Fruit fly (Drosophila melanogaster): ENCODE results near the gene pip.

Gene pip

dm6 chr3L:19314877-19315276 is 22.5 kb downstream of the pip start (continued):
- TF ChIP-seq CG9876 (GFP tag; optimal IDR thresholded peaks at IDR 0.05): no peak
- no peak for TF ChIP-seq sim (GFP tag; IDR thresholded peaks at IDR 0.05)
- peak; percentile 35 for TF ChIP-seq tio (GFP tag; optimal IDR thresholded peaks at IDR 0.05)
- TF ChIP-seq fd96Cb (tag; optimal IDR thresholded peaks at IDR 0.05): peak; percentile 34
- no peak for TF ChIP-seq sqz (GFP tag; optimal IDR thresholded peaks at IDR 0.05)
- peak; percentile 49; the same call in 1 of the 2 replicates for TF ChIP-seq CG4404 (GFP tag; IDR thresholded peaks at IDR 0.05)
- no peak; the same call in 2 of the 3 replicates for TF ChIP-seq CG7357 (GFP tag; IDR thresholded peaks at IDR 0.05)

DNA sequence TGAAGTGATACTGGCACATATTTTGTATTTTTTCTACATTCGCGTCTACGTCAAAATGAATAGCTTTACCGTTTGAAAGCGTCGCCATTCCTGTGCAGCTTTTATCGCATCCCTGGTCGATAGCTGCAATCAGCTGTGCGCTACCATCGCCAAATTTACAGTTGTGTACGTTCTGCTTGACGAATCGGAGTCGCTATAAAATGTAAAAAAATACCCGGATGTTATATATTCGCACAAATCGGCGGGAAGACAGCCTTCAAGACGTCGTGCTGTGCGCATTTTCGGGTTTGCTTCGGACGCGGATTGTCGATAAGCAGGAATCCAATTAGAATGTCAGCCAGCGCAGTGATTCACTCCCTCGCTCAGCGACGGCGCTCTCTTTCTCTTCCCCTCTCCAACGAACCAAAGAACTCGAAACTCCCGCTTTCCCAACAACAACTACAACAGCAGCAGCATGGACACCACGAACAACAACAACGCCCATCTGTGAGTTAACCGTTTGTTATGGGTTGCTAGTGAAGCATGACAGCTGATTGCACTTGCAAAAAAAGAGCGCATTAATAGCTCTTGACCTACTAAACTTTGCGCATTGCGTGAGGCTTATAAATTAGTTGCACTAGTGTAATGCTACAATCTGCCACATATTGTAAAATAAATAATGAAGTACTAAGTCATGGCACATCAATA is 42.7 kb downstream of the pip start:
- TF ChIP-seq tin (GFP tag; optimal IDR thresholded peaks at IDR 0.05) (no peak), CG4820 (GFP tag; optimal IDR thresholded peaks at IDR 0.05) (no peak), slp2 (GFP tag; optimal IDR thresholded peaks at IDR 0.05) (no peak), Hand (GFP tag; optimal IDR thresholded peaks at IDR 0.05) (peak; percentile 6), hth (optimal IDR thresholded peaks at IDR 0.05) (no peak), CG17829 (tag; optimal IDR thresholded peaks at IDR 0.05) (peak; percentile 40), CG17359 (tag; optimal IDR thresholded peaks at IDR 0.05) (no peak), CG12769 (tag; optimal IDR thresholded peaks at IDR 0.05) (no peak), HmgZ (tag; optimal IDR thresholded peaks at IDR 0.05) (no peak), CG17361 (GFP tag; IDR thresholded peaks at IDR 0.05) (no peak), Blimp-1 (GFP tag; optimal IDR thresholded peaks at IDR 0.05) (peak; percentile 3), CG7839 (tag; optimal IDR thresholded peaks at IDR 0.05) (no peak), tup (GFP tag; optimal IDR thresholded peaks at IDR 0.05) (no peak), CG34422 (GFP tag; IDR thresholded peaks at IDR 0.05) (0 out of 3 replicates have a peak, but pooled peaks have one; percentile 34), Dref (GFP tag; IDR thresholded peaks at IDR 0.05) (peak; percentile 57; the same call in 1 of the 2 replicates), usp (GFP tag; optimal IDR thresholded peaks at IDR 0.05) (no peak), hb (GFP tag; IDR thresholded peaks at IDR 0.05; ENCODE audit: partially characterized antibody) (no peak), bsh (GFP tag; optimal IDR thresholded peaks at IDR 0.05) (no peak), Sox100B (GFP tag; optimal IDR thresholded peaks at IDR 0.05) (no peak), nau (GFP tag; optimal IDR thresholded peaks at IDR 0.05) (no peak), jumu (GFP tag; optimal IDR thresholded peaks at IDR 0.05) (no peak), Tbp (GFP tag; optimal IDR thresholded peaks at IDR 0.05) (no peak), Optix (GFP tag; IDR thresholded peaks at IDR 0.05) (no peak), CG12299 (tag; optimal IDR thresholded peaks at IDR 0.05) (peak; percentile 55), BEAF-32 (GFP tag; optimal IDR thresholded peaks at IDR 0.05) (peak; percentile 4), CG6654 (GFP tag; optimal IDR thresholded peaks at IDR 0.05) (no peak), CG7271 (tag; optimal IDR thresholded peaks at IDR 0.05) (no peak), kay (GFP tag; optimal IDR thresholded peaks at IDR 0.05) (peak; percentile 80), Deaf1 (tag; optimal IDR thresholded peaks at IDR 0.05) (peak; percentile 85), CG7372 (GFP tag; IDR thresholded peaks at IDR 0.05) (no peak), cg (GFP tag; optimal IDR thresholded peaks at IDR 0.05) (no peak), Chrac-16 (GFP tag; optimal IDR thresholded peaks at IDR 0.05) (no peak), Dp (GFP tag; optimal IDR thresholded peaks at IDR 0.05) (peak; percentile 40), CG1233 (GFP tag; optimal IDR thresholded peaks at IDR 0.05) (no peak), vvl (GFP tag; IDR thresholded peaks at IDR 0.05) (0 out of 2 replicates have a peak, but pooled peaks have one; percentile 5), tna (GFP tag; IDR thresholded peaks at IDR 0.05; ENCODE audit: partially characterized antibody) (no peak), CG17186 (GFP tag; optimal IDR thresholded peaks at IDR 0.05) (peak; percentile 56), bab2 (GFP tag; optimal IDR thresholded peaks at IDR 0.05) (no peak), Ets65A (GFP tag) (no peak), Max (GFP tag; optimal IDR thresholded peaks at IDR 0.05) (no peak), run (tag; optimal IDR thresholded peaks at IDR 0.05) (no peak), TFAM (GFP tag; optimal IDR thresholded peaks at IDR 0.05) (no peak)
